Worm (Caenorhabditis elegans) whole organism, L4 larva: ENCODE results near the gene ZK616.2.

Experiments
- D1046.2 ChIP-seq: fragments of 200-800 bp; sonication (Bioruptor generic); IDR thresholded peaks from 2 replicates; pipeline ENCODE4 v1.3.6; 2022; ENCODE audit warnings: missing genetic modification characterization, missing compliant biosample characterization
- Y105C5A.15 ChIP-seq: fragments of 200-800 bp; sonication (Bioruptor generic); IDR thresholded peaks from 2 replicates; pipeline ENCODE4 v1.3.6; 2022; ENCODE audit warnings: missing genetic modification characterization, missing compliant biosample characterization
- Y5F2A.4 ChIP-seq: fragments of 200-800 bp; sonication (Bioruptor generic); optimal IDR thresholded peaks from 2 replicates; lab custom pipeline; 2018; ENCODE audit warnings: mild to moderate bottlenecking, missing genetic modification characterization, missing compliant biosample characterization
- aha-1 ChIP-seq: fragments of 150-350 bp; peaks from one replicate; lab custom pipeline; 2014; ENCODE audit warnings: missing biosample characterization, missing genetic modification characterization
- attf-4 ChIP-seq: sonication (generic microtip); optimal IDR thresholded peaks from 3 replicates; lab custom pipeline; 2017; ENCODE audit warnings: missing biosample characterization, missing genetic modification characterization
- ceh-28 ChIP-seq: fragments of 150-350 bp; optimal IDR thresholded peaks from 2 replicates; lab custom pipeline; 2014; ENCODE audit warnings: missing biosample characterization, missing genetic modification reagents, missing genetic modification characterization
- ces-1 ChIP-seq: fragments of 150-350 bp; sonication (generic microtip); optimal IDR thresholded peaks from 4 replicates; lab custom pipeline; 2014; ENCODE audit warnings: missing biosample characterization, missing genetic modification reagents, missing genetic modification characterization
- ctbp-1 ChIP-seq: fragments of 200-800 bp; sonication (Bioruptor generic); IDR thresholded peaks from 2 replicates; pipeline ENCODE4 v1.3.6; 2022; ENCODE audit warnings: missing genetic modification reagents, missing genetic modification characterization, missing compliant biosample characterization
- daf-16 ChIP-seq, 3 experiments: sonication (generic microtip); optimal IDR thresholded peaks; 2 replicates each; lab custom pipeline; 2016 to 2017; ENCODE audit warnings: missing genetic modification characterization in 3 of 3, missing genetic modification reagents in 3 of 3, mild to moderate bottlenecking in 2 of 3, missing compliant biosample characterization in 2 of 3, missing biosample characterization in 1 of 3, moderate library complexity in 1 of 3
- daf-19 ChIP-seq: fragments of 200-800 bp; sonication (Bioruptor generic); conservative IDR thresholded peaks from 2 replicates; pipeline ENCODE4 v1.3.6; 2022; ENCODE audit warnings: missing genetic modification characterization, missing compliant biosample characterization
- dmd-6 ChIP-seq: fragments of 200-800 bp; sonication (Bioruptor generic); IDR thresholded peaks from 2 replicates; pipeline ENCODE4 v1.3.6; 2022; ENCODE audit warnings: missing genetic modification reagents, missing genetic modification characterization, missing compliant biosample characterization
- dmd-9 ChIP-seq: fragments of 200-800 bp; sonication (Bioruptor generic); IDR thresholded peaks from 2 replicates; pipeline ENCODE4 v1.3.6; 2022; ENCODE audit warnings: missing genetic modification reagents, missing genetic modification characterization, missing compliant biosample characterization
- duxl-1 ChIP-seq: sonication (generic microtip); optimal IDR thresholded peaks from 2 replicates; lab custom pipeline; 2016; ENCODE audit warnings: mild to moderate bottlenecking, missing genetic modification characterization, moderate library complexity, missing compliant biosample characterization; ENCODE audit not compliant: poor library complexity
- dve-1 ChIP-seq: sonication (generic microtip); optimal IDR thresholded peaks from 2 replicates; lab custom pipeline; 2017; ENCODE audit warnings: antibody characterized with exemption, mild to moderate bottlenecking, missing genetic modification characterization, missing compliant biosample characterization; ENCODE audit not compliant: insufficient read depth
- gei-8 ChIP-seq: fragments of 200-800 bp; sonication (Bioruptor generic); optimal IDR thresholded peaks from 2 replicates; lab custom pipeline; 2018; ENCODE audit warnings: mild to moderate bottlenecking, missing genetic modification characterization, missing compliant biosample characterization
- hlh-11 ChIP-seq: fragments of 200-800 bp; sonication (Bioruptor generic); optimal IDR thresholded peaks from 2 replicates; lab custom pipeline; 2018; ENCODE audit warnings: mild to moderate bottlenecking, missing genetic modification characterization, missing compliant biosample characterization
- hlh-30 ChIP-seq: sonication (generic microtip); optimal IDR thresholded peaks from 2 replicates; lab custom pipeline; 2017; ENCODE audit warnings: antibody characterized with exemption, mild to moderate bottlenecking, missing genetic modification characterization, missing compliant biosample characterization; ENCODE audit not compliant: insufficient read depth
- lim-7 ChIP-seq: fragments of 200-800 bp; sonication (Bioruptor generic); IDR thresholded peaks from 2 replicates; pipeline ENCODE4 v1.3.6; 2022; ENCODE audit warnings: missing genetic modification characterization, missing compliant biosample characterization
- lin-15B ChIP-seq: fragments of 150-350 bp; sonication (generic microtip); optimal IDR thresholded peaks from 3 replicates; lab custom pipeline; 2014; ENCODE audit warnings: missing biosample characterization, missing genetic modification characterization
- madf-9 ChIP-seq: fragments of 200-800 bp; sonication (Bioruptor generic); conservative IDR thresholded peaks from 2 replicates; pipeline ENCODE4 v1.3.6; 2022; ENCODE audit warnings: missing genetic modification reagents, missing genetic modification characterization, missing compliant biosample characterization
- mep-1 ChIP-seq: fragments of 150-350 bp; sonication (generic microtip); optimal IDR thresholded peaks from 3 replicates; lab custom pipeline; 2014; ENCODE audit warnings: missing biosample characterization, missing genetic modification characterization
- mxl-3 ChIP-seq: fragments of 200-800 bp; sonication (Bioruptor generic); optimal IDR thresholded peaks from 2 replicates; lab custom pipeline; 2018; ENCODE audit warnings: mild to moderate bottlenecking, missing genetic modification characterization, missing compliant biosample characterization
- nhr-10 ChIP-seq: fragments of 150-350 bp; optimal IDR thresholded peaks from 2 replicates; lab custom pipeline; 2014; ENCODE audit warnings: missing biosample characterization, missing genetic modification characterization
- nhr-11 ChIP-seq: fragments of 150-350 bp; optimal IDR thresholded peaks from 2 replicates; lab custom pipeline; 2014; ENCODE audit warnings: missing biosample characterization, missing genetic modification characterization
- nhr-111 ChIP-seq: fragments of 200-800 bp; sonication (Bioruptor generic); optimal IDR thresholded peaks from 2 replicates; lab custom pipeline; 2018; ENCODE audit warnings: mild to moderate bottlenecking, missing genetic modification characterization, missing compliant biosample characterization
- nhr-237 ChIP-seq: sonication (generic microtip); optimal IDR thresholded peaks from 2 replicates; lab custom pipeline; 2017; ENCODE audit warnings: missing biosample characterization, missing genetic modification characterization
- nhr-28 ChIP-seq: fragments of 150-350 bp; optimal IDR thresholded peaks from 2 replicates; lab custom pipeline; 2014; ENCODE audit warnings: missing biosample characterization, missing genetic modification characterization
- nhr-77 ChIP-seq: fragments of 150-350 bp; optimal IDR thresholded peaks from 2 replicates; lab custom pipeline; 2014; ENCODE audit warnings: missing biosample characterization, missing genetic modification characterization
- pha-4 ChIP-seq, 2 experiments: fragments of 150-350 bp in 1 of 2; fragments of 200-800 bp in 1 of 2; sonication (Bioruptor generic) in 1 of 2; IDR thresholded peaks in 1 of 2; optimal IDR thresholded peaks in 1 of 2; 2 replicates each; pipeline versions ENCODE4 v1.3.6 to Lab custom; 2014 to 2022; ENCODE audit warnings: missing genetic modification characterization in 2 of 2, missing genetic modification reagents in 2 of 2, missing biosample characterization in 1 of 2, missing compliant biosample characterization in 1 of 2
- php-3 ChIP-seq: fragments of 200-800 bp; sonication (Bioruptor generic); IDR thresholded peaks from 2 replicates; pipeline ENCODE4 v1.3.6; 2022; ENCODE audit warnings: missing genetic modification reagents, missing genetic modification characterization, missing compliant biosample characterization
- pqm-1 ChIP-seq: sonication (generic microtip); optimal IDR thresholded peaks from 2 replicates; lab custom pipeline; 2017; ENCODE audit warnings: missing biosample characterization, missing genetic modification characterization
- set-16 ChIP-seq: fragments of 200-800 bp; sonication (Bioruptor generic); IDR thresholded peaks from 2 replicates; pipeline ENCODE4 v1.3.6; 2022; ENCODE audit warnings: missing genetic modification reagents, missing genetic modification characterization, missing compliant biosample characterization
- tag-97 ChIP-seq: fragments of 200-800 bp; sonication (Bioruptor generic); IDR thresholded peaks from 2 replicates; pipeline ENCODE4 v1.3.6; 2022; ENCODE audit warnings: missing genetic modification characterization, missing compliant biosample characterization
- tra-1 ChIP-seq: fragments of 200-800 bp; sonication (Bioruptor generic); IDR thresholded peaks from 2 replicates; pipeline ENCODE4 v1.3.6; 2022; ENCODE audit warnings: missing genetic modification reagents, missing genetic modification characterization, missing compliant biosample characterization
- unc-39 ChIP-seq: sonication (generic microtip); optimal IDR thresholded peaks from 2 replicates; lab custom pipeline; 2017; ENCODE audit warnings: missing biosample characterization, missing genetic modification characterization
- unc-62 ChIP-seq, 3 experiments: fragments of 150-350 bp in 1 of 3; sonication (generic microtip); optimal IDR thresholded peaks in 2 of 3; peaks in 1 of 3; 1 replicate in 1 of 3; 2 replicates in 2 of 3; lab custom pipeline; 2014 to 2017; ENCODE audit warnings: missing biosample characterization in 3 of 3, missing genetic modification characterization in 3 of 3, missing genetic modification reagents in 3 of 3, missing genotype in 1 of 3

ZK616.2 gene

ce11 chrIV:5374321-5374720, 23.3 kb upstream of the ZK616.2 start:
- TF ChIP-seq Y5F2A.4, result no peak
- TF ChIP-seq daf-16 (GFP tag; optimal IDR thresholded peaks at IDR 0.05; lab: Kevin White, UChicago), result no peak
- TF ChIP-seq daf-16 (tag; optimal IDR thresholded peaks at IDR 0.05; lab: Kevin White, UChicago), result peak; percentile 61
- no peak for TF ChIP-seq unc-39 (tag; lab: Kevin White, UChicago)
- TF ChIP-seq dve-1 (tag; lab: Kevin White, UChicago), result peak; percentile 36
- no peak for TF ChIP-seq ctbp-1
- no peak for TF ChIP-seq hlh-11 (tag; lab: Kevin White, UChicago)
- peak in 1 of 2 experiments; percentile 51 for TF ChIP-seq unc-62 (GFP tag; optimal IDR thresholded peaks at IDR 0.05 in 1 of 2; lab: Kevin White, UChicago)
- no peak for TF ChIP-seq unc-62 (tag; optimal IDR thresholded peaks at IDR 0.05; lab: Kevin White, UChicago)
- peak; percentile 5; the same call in 1 of the 2 replicates for TF ChIP-seq php-3 (GFP tag; lab: Robert Waterston, UW)
- TF ChIP-seq pqm-1 (tag; lab: Kevin White, UChicago), result peak; percentile 8
- TF ChIP-seq mxl-3 (GFP tag; lab: Kevin White, UChicago), result no peak
- TF ChIP-seq dmd-6 (GFP tag; lab: Robert Waterston, UW), result peak; percentile 37
- TF ChIP-seq attf-4 (tag; lab: Kevin White, UChicago), result no peak
- TF ChIP-seq nhr-77, result peak; percentile 14
- peak; percentile 44 for TF ChIP-seq mep-1 (tag; lab: Kevin White, UChicago)
- no peak for TF ChIP-seq ceh-28 (tag; lab: Kevin White, UChicago)

- TF ChIP-seq Y105C5A.15 (GFP tag; lab: Robert Waterston, UW), result peak; percentile 60; the same call in 1 of the 2 replicates
- no peak for TF ChIP-seq dmd-9
- peak; percentile 14; the same call in 1 of the 2 replicates for TF ChIP-seq lim-7 (GFP tag; lab: Robert Waterston, UW)
- no peak for TF ChIP-seq ceh-28 (tag; lab: Kevin White, UChicago)
- TF ChIP-seq tra-1 (GFP tag; lab: Robert Waterston, UW), result peak; percentile 18; the same call in 1 of the 2 replicates
- TF ChIP-seq tag-97 (GFP tag; lab: Robert Waterston, UW), result no peak
- TF ChIP-seq daf-19 (GFP tag; lab: Robert Waterston, UW), result no peak
- TF ChIP-seq D1046.2 (GFP tag; lab: Robert Waterston, UW), result peak; percentile 25; the same call in 1 of the 2 replicates
- TF ChIP-seq ces-1 (GFP tag; lab: Kevin White, UChicago), result no peak
- peak; percentile 53 for TF ChIP-seq aha-1
- peak; percentile 31 for TF ChIP-seq duxl-1 (tag; lab: Kevin White, UChicago)
- TF ChIP-seq daf-16 (GFP tag; optimal IDR thresholded peaks at IDR 0.05; lab: Kevin White, UChicago), result no peak
- TF ChIP-seq daf-16 (tag; optimal IDR thresholded peaks at IDR 0.05; lab: Kevin White, UChicago), result peak; percentile 4
- TF ChIP-seq gei-8, result peak; percentile 57
These were observed 22.7 kb upstream of the ZK616.2 start for ce11 chrIV:5374946-5375345.

DNA sequence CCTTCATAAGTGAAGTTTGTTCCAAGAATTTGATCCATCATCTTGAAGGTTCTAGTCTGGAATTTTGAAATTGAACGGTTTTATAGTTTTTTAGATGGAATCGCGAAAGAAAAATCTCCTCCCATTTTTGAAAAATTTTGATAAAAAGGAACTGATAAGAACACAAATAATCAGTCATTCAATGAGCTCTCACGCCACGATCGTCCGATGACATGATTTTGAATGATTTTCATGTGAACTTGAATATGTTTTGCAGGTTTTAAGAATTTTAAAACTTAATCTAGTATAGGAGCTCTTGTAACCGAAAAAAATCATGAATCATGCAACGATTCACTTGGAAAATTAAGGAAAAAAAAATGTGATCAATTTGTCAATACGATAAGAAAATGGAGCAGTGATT, 20.6 kb upstream of the ZK616.2 start, which contains the start of gene elo-5:
Gene elo-5, minus strand, starts transcription at position 56 of the 400 bp plus-strand sequence.
- TF ChIP-seq hlh-30 (tag; lab: Kevin White, UChicago) (peak; percentile 25), aha-1 (peak; percentile 48), set-16 (GFP tag; lab: Robert Waterston, UW) (no peak), nhr-111 (GFP tag; lab: Kevin White, UChicago) (no peak), nhr-28 (tag; lab: Kevin White, UChicago) (peak; percentile 45), nhr-11 (tag; lab: Kevin White, UChicago) (no peak), daf-16 (GFP tag; optimal IDR thresholded peaks at IDR 0.05; lab: Kevin White, UChicago) (no peak), daf-16 (tag; optimal IDR thresholded peaks at IDR 0.05; lab: Kevin White, UChicago) (peak; percentile 75), dve-1 (tag; lab: Kevin White, UChicago) (peak; percentile 35), pha-4 (GFP tag; IDR thresholded peaks at IDR 0.05; lab: Robert Waterston, UW) (no peak), pha-4 (tag; optimal IDR thresholded peaks at IDR 0.05; lab: Kevin White, UChicago) (no peak), nhr-237 (tag; lab: Kevin White, UChicago) (no peak), dmd-6 (GFP tag; lab: Robert Waterston, UW) (peak; percentile 53), lin-15B (no peak), madf-9 (GFP tag; lab: Robert Waterston, UW) (no peak), nhr-10 (tag; lab: Kevin White, UChicago) (no peak), hlh-11 (tag; lab: Kevin White, UChicago) (peak; percentile 63), pqm-1 (tag; lab: Kevin White, UChicago) (peak; percentile 37)
- TF ChIP-seq, all 104 proteins: peak for 8
